Fruit fly (Drosophila melanogaster) whole organism, embryonic: ENCODE data around the gene CG13679.

Experiments
- Adf1 ChIP-seq: fragments of 200-800 bp; sonication (Bioruptor generic); IDR thresholded peaks from 2 replicates; pipeline ENCODE4 v1.3.6; 2022; ENCODE audit warnings: missing biosample characterization, missing genetic modification characterization
- Aef1 ChIP-seq: fragments of 200-800 bp; sonication (Bioruptor generic); IDR thresholded peaks from 3 replicates; pipeline ENCODE4 v1.3.6; 2022; ENCODE audit warnings: missing biosample characterization, missing genetic modification characterization
- B-H2 ChIP-seq: fragments of 200-800 bp; sonication (Bioruptor generic); optimal IDR thresholded peaks from 2 replicates; lab custom pipeline; 2018; ENCODE audit warnings: missing biosample characterization, mild to moderate bottlenecking, missing genetic modification characterization
- CG10274 ChIP-seq: fragments of 200-800 bp; sonication (Bioruptor generic); optimal IDR thresholded peaks from 3 replicates; lab custom pipeline; 2017; ENCODE audit warnings: missing biosample characterization, mild to moderate bottlenecking, missing genetic modification characterization
- CG10431 ChIP-seq: fragments of 200-800 bp; sonication (Bioruptor generic); optimal IDR thresholded peaks from 3 replicates; lab custom pipeline; 2018; ENCODE audit warnings: missing biosample characterization, mild to moderate bottlenecking, missing genetic modification characterization
- CG11398 ChIP-seq: fragments of 200-800 bp; sonication (Bioruptor generic); optimal IDR thresholded peaks from 2 replicates; lab custom pipeline; 2016; ENCODE audit warnings: missing biosample characterization, missing genetic modification characterization
- CG12391 ChIP-seq: fragments of 200-800 bp; sonication (Bioruptor generic); optimal IDR thresholded peaks from 3 replicates; lab custom pipeline; 2018; ENCODE audit warnings: missing biosample characterization, mild to moderate bottlenecking, missing genetic modification characterization, moderate library complexity
- CG12659 ChIP-seq: fragments of 200-800 bp; sonication (Bioruptor generic); optimal IDR thresholded peaks from 3 replicates; lab custom pipeline; 2017; ENCODE audit warnings: mild to moderate bottlenecking, missing biosample characterization, missing genetic modification reagents, missing genetic modification characterization
- CG14441 ChIP-seq: fragments of 200-800 bp; sonication (Bioruptor generic); IDR thresholded peaks from 2 replicates; pipeline ENCODE4 v1.3.6; 2022; ENCODE audit warnings: missing biosample characterization, missing genetic modification characterization
- CG18262 ChIP-seq: fragments of 200-800 bp; optimal IDR thresholded peaks from 3 replicates; lab custom pipeline; 2019; ENCODE audit warnings: missing biosample characterization, mild to moderate bottlenecking, missing genetic modification characterization, moderate library complexity
- CG18619 ChIP-seq: fragments of 200-800 bp; sonication (Bioruptor generic); optimal IDR thresholded peaks from 3 replicates; lab custom pipeline; 2017; ENCODE audit warnings: missing biosample characterization, mild to moderate bottlenecking, missing genetic modification characterization
- CG2199 ChIP-seq: fragments of 200-800 bp; sonication (Bioruptor generic); IDR thresholded peaks from 3 replicates; pipeline ENCODE4 v1.3.6; 2022; ENCODE audit warnings: missing biosample characterization, missing genetic modification characterization
- CG31365 ChIP-seq: fragments of 200-800 bp; sonication (Bioruptor generic); optimal IDR thresholded peaks from 2 replicates; lab custom pipeline; 2018; ENCODE audit warnings: missing biosample characterization, mild to moderate bottlenecking, missing genetic modification characterization
- CG3407 ChIP-seq: fragments of 200-800 bp; sonication (Bioruptor generic); optimal IDR thresholded peaks from 2 replicates; lab custom pipeline; 2018; ENCODE audit warnings: missing biosample characterization, mild to moderate bottlenecking, missing genetic modification characterization
- CG34224 ChIP-seq: fragments of 200-800 bp; sonication (Bioruptor generic); IDR thresholded peaks from 3 replicates; pipeline ENCODE4 v1.3.6; 2022; ENCODE audit warnings: missing biosample characterization, missing genetic modification characterization; ENCODE audit not compliant: partially characterized antibody
- CG5180 ChIP-seq: fragments of 200-800 bp; sonication (Bioruptor generic); optimal IDR thresholded peaks from 3 replicates; lab custom pipeline; 2017; ENCODE audit warnings: missing biosample characterization, missing genetic modification characterization, mild to moderate bottlenecking, moderate library complexity, missing genetic modification reagents
- CG8765 ChIP-seq: fragments of 200-800 bp; sonication (Bioruptor generic); IDR thresholded peaks from 2 replicates; pipeline ENCODE4 v1.3.6; 2022; ENCODE audit warnings: missing biosample characterization, missing genetic modification characterization
- CG9817 ChIP-seq: fragments of 200-800 bp; sonication (Bioruptor generic); optimal IDR thresholded peaks from 2 replicates; lab custom pipeline; 2018; ENCODE audit warnings: missing biosample characterization, mild to moderate bottlenecking, missing genetic modification characterization, moderate library complexity
- CrebB ChIP-seq: fragments of 200-800 bp; sonication (Bioruptor generic); optimal IDR thresholded peaks from 3 replicates; lab custom pipeline; 2018; ENCODE audit warnings: missing biosample characterization, mild to moderate bottlenecking, missing genetic modification characterization
- D19A ChIP-seq: fragments of 200-800 bp; optimal IDR thresholded peaks from 3 replicates; lab custom pipeline; 2019; ENCODE audit warnings: missing biosample characterization, mild to moderate bottlenecking, missing genetic modification characterization, moderate library complexity
- D19B ChIP-seq: fragments of 200-800 bp; sonication (Bioruptor generic); optimal IDR thresholded peaks from 2 replicates; lab custom pipeline; 2017; ENCODE audit warnings: missing biosample characterization, mild to moderate bottlenecking, missing genetic modification characterization
- Dip2 ChIP-seq: fragments of 200-800 bp; sonication (Bioruptor generic); IDR thresholded peaks from 2 replicates; pipeline ENCODE4 v1.3.6; 2022; ENCODE audit warnings: missing biosample characterization, missing genetic modification characterization
- Dp ChIP-seq: fragments of 200-800 bp; sonication (Bioruptor generic); optimal IDR thresholded peaks from 2 replicates; lab custom pipeline; 2018; ENCODE audit warnings: missing biosample characterization, mild to moderate bottlenecking, missing genetic modification characterization, moderate library complexity
- GATAe ChIP-seq: fragments of 200-800 bp; sonication (Bioruptor generic); conservative IDR thresholded peaks from 2 replicates; pipeline ENCODE4 v1.3.6; 2022; ENCODE audit warnings: missing biosample characterization, missing genetic modification characterization
- HmgZ ChIP-seq: fragments of 200-800 bp; sonication (Bioruptor generic); optimal IDR thresholded peaks from 2 replicates; lab custom pipeline; 2018; ENCODE audit warnings: missing biosample characterization, mild to moderate bottlenecking, missing genetic modification characterization
- Ptx1 ChIP-seq: fragments of 200-800 bp; sonication (Bioruptor generic); IDR thresholded peaks from 2 replicates; pipeline ENCODE4 v1.3.6; 2022; ENCODE audit warnings: missing biosample characterization, missing genetic modification characterization
- Scr ChIP-seq: fragments of 200-800 bp; sonication (Bioruptor generic); IDR thresholded peaks from 2 replicates; pipeline ENCODE4 v1.3.6; 2022; ENCODE audit warnings: missing biosample characterization, missing genetic modification characterization; ENCODE audit not compliant: partially characterized antibody
- Sin3A ChIP-seq: fragments of >200 bp; optimal IDR thresholded peaks from 2 replicates; lab custom pipeline; 2018
- Spps ChIP-seq: fragments of 200-800 bp; sonication (Bioruptor generic); optimal IDR thresholded peaks from 2 replicates; lab custom pipeline; 2018; ENCODE audit warnings: missing biosample characterization, mild to moderate bottlenecking, missing genetic modification characterization
- YL-1 ChIP-seq: fragments of 200-800 bp; sonication (Bioruptor generic); optimal IDR thresholded peaks from 3 replicates; lab custom pipeline; 2017; ENCODE audit warnings: missing biosample characterization, mild to moderate bottlenecking, missing genetic modification characterization
- bab2 ChIP-seq: fragments of 200-800 bp; sonication (Bioruptor generic); optimal IDR thresholded peaks from 2 replicates; lab custom pipeline; 2016; ENCODE audit warnings: missing biosample characterization, missing genetic modification characterization
- bcd ChIP-seq: fragments of 200-800 bp; sonication (Bioruptor generic); optimal IDR thresholded peaks from 2 replicates; lab custom pipeline; 2017; ENCODE audit warnings: missing biosample characterization, mild to moderate bottlenecking, missing genetic modification characterization
- bigmax ChIP-seq: fragments of 200-800 bp; sonication (Bioruptor generic); optimal IDR thresholded peaks from 2 replicates; lab custom pipeline; 2018; ENCODE audit warnings: missing biosample characterization, mild to moderate bottlenecking, missing genetic modification characterization
- chinmo ChIP-seq: fragments of 200-800 bp; sonication (Bioruptor generic); IDR thresholded peaks from 4 replicates; pipeline ENCODE4 v1.3.6; 2022; ENCODE audit warnings: missing biosample characterization, missing genetic modification characterization; ENCODE audit not compliant: partially characterized antibody
- ems ChIP-seq: fragments of 200-800 bp; sonication (Bioruptor generic); optimal IDR thresholded peaks from 3 replicates; lab custom pipeline; 2016; ENCODE audit warnings: missing biosample characterization, missing genetic modification characterization
- hb ChIP-seq: fragments of 200-800 bp; sonication (Bioruptor generic); IDR thresholded peaks from 3 replicates; pipeline ENCODE4 v1.3.6; 2022; ENCODE audit warnings: missing biosample characterization, missing genetic modification characterization; ENCODE audit not compliant: partially characterized antibody
- her ChIP-seq: fragments of 200-800 bp; sonication (Bioruptor generic); optimal IDR thresholded peaks from 2 replicates; lab custom pipeline; 2016; ENCODE audit warnings: missing biosample characterization, missing genetic modification characterization
- inv ChIP-seq: fragments of 200-800 bp; sonication (Bioruptor generic); IDR thresholded peaks from 2 replicates; pipeline ENCODE4 v1.3.6; 2022; ENCODE audit warnings: missing biosample characterization, missing genetic modification characterization; ENCODE audit not compliant: partially characterized antibody
- jigr1 ChIP-seq: fragments of 200-800 bp; sonication (Bioruptor generic); IDR thresholded peaks from 3 replicates; pipeline ENCODE4 v1.3.6; 2022; ENCODE audit warnings: missing biosample characterization, missing genetic modification characterization
- lmd ChIP-seq: fragments of 200-800 bp; sonication (Bioruptor generic); IDR thresholded peaks from 2 replicates; pipeline ENCODE4 v1.3.6; 2022; ENCODE audit warnings: missing biosample characterization, missing genetic modification characterization
- prd ChIP-seq, 3 experiments: fragments of >200 bp in 2 of 3; fragments of 200-800 bp in 1 of 3; sonication (Bioruptor generic) in 1 of 3; optimal IDR thresholded peaks in 2 of 3; IDR thresholded peaks in 1 of 3; 2 replicates in 2 of 3; 3 replicates in 1 of 3; pipeline versions ENCODE4 v1.3.6 to Lab custom; 2017 to 2022; ENCODE audit warnings: missing biosample characterization in 1 of 3, missing genetic modification characterization in 1 of 3
- run ChIP-seq: fragments of 200-800 bp; sonication (Bioruptor generic); optimal IDR thresholded peaks from 3 replicates; lab custom pipeline; 2018; ENCODE audit warnings: missing biosample characterization, mild to moderate bottlenecking, missing genetic modification characterization
- salm ChIP-seq: fragments of 200-800 bp; sonication (Bioruptor generic); optimal IDR thresholded peaks from 2 replicates; lab custom pipeline; 2018; ENCODE audit warnings: missing biosample characterization, mild to moderate bottlenecking, missing genetic modification characterization
- sim ChIP-seq: fragments of 200-800 bp; sonication (Bioruptor generic); IDR thresholded peaks from 2 replicates; pipeline ENCODE4 v1.3.6; 2022; ENCODE audit warnings: missing biosample characterization, missing genetic modification characterization
- sr ChIP-seq: fragments of 200-800 bp; sonication (Bioruptor generic); IDR thresholded peaks from 3 replicates; pipeline ENCODE4 v1.3.6; 2022; ENCODE audit warnings: missing biosample characterization, missing genetic modification characterization
- ssp ChIP-seq: fragments of 200-800 bp; sonication (Bioruptor generic); IDR thresholded peaks from 2 replicates; pipeline ENCODE4 v1.3.6; 2022; ENCODE audit warnings: missing biosample characterization, missing genetic modification characterization
- ttk ChIP-seq: fragments of 200-800 bp; sonication (Bioruptor generic); IDR thresholded peaks from 2 replicates; pipeline ENCODE4 v2.1.2; 2022; ENCODE audit warnings: missing biosample characterization, missing genetic modification characterization
- wdn ChIP-seq: fragments of 200-800 bp; sonication (Bioruptor generic); IDR thresholded peaks from 2 replicates; pipeline ENCODE4 v1.3.6; 2022; ENCODE audit warnings: missing biosample characterization, missing genetic modification characterization

Gene CG13679

DNA sequence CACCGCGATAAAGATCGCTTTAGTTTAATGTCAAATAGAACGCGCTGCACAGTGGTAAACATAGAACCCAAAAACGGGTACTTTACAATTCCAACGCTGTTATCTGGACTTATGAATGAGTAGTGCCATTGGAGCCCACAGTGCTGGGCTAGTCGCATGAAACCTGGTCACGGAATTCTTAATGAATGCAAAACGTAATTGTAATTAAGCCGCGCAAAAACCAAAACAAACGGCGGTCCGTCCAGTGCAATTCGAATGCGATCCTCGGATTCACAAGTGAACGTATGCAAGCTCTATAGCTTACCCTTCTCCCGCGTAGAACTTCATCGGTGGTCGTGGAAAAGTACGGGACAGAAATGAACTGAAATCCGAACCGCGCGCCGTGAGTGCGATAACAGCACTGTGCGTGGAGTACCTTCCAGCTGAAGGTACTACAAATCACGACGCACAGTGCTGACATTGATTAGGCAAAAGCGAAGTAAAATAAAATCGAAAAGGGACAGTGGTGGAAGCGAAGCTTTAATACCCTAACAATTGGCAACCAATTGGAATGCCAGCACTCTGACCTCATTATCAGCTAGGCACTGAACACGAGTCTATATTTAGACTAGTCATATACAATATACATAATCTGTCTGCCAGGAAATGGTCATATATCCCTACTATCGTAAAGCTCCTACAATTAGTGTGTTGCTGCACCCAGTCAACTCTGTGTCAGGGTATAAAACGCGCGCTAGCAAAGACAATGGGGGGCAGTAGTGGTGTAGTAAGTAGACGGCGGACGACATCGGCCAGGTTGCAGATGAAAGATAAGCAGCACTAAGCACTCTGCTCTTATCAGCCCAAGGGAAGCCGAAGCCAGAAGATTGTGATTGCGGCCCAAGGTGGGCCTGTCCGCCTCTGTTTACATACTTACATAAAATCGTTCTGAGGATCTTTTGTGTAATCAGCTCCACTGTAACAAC, 17.0 kb upstream of the CG13679 start (continued):
- TF ChIP-seq GATAe (GFP tag; lab: Robert Waterston, UW) (peak; percentile 71; the same call in 1 of the 2 replicates), CG31365 (no peak), bab2 (GFP tag; lab: Kevin White, UChicago) (peak; percentile 37), inv (GFP tag; lab: Robert Waterston, UW) (no peak), CG10274 (peak; percentile 8), HmgZ (tag; lab: Kevin White, UChicago) (no peak), CG11398 (GFP tag; lab: Kevin White, UChicago) (peak; percentile 46), Ptx1 (peak; percentile 74), prd (optimal IDR thresholded peaks at IDR 0.05; lab: Kevin White, UChicago) (no peak), prd (GFP tag; IDR thresholded peaks at IDR 0.05; lab: Robert Waterston, UW) (peak; percentile 60), Dip2 (GFP tag; lab: Robert Waterston, UW) (no peak), D19B (GFP tag; lab: Kevin White, UChicago) (peak; percentile 80), Adf1 (GFP tag; lab: Robert Waterston, UW) (no peak), bigmax (GFP tag; lab: Kevin White, UChicago) (no peak), salm (tag; lab: Kevin White, UChicago) (no peak), CG12659 (GFP tag; lab: Kevin White, UChicago) (peak; percentile 33), run (tag; lab: Kevin White, UChicago) (no peak), jigr1 (GFP tag; lab: Robert Waterston, UW) (no peak), Aef1 (GFP tag; lab: Robert Waterston, UW) (peak; percentile 51), ssp (GFP tag; lab: Robert Waterston, UW) (no peak), sim (GFP tag; lab: Robert Waterston, UW) (no peak), sr (no peak), CG2199 (no peak), CG3407 (no peak), CG14441 (GFP tag; lab: Robert Waterston, UW) (peak; percentile 60), ttk (no peak), her (GFP tag; lab: Kevin White, UChicago) (peak; percentile 2), CG18262 (tag; lab: Kevin White, UChicago) (peak; percentile 31), YL-1 (GFP tag; lab: Kevin White, UChicago) (no peak), Spps (tag; lab: Kevin White, UChicago) (no peak), CG34224 (GFP tag; lab: Robert Waterston, UW) (0 out of 3 replicates have a peak, but pooled peaks have one; percentile 15), CG8765 (GFP tag; lab: Robert Waterston, UW) (no peak), chinmo (GFP tag; lab: Robert Waterston, UW) (0 out of 4 replicates have a peak, but pooled peaks have one; percentile 41), wdn (no peak), B-H2 (GFP tag; lab: Kevin White, UChicago) (no peak), bcd (GFP tag; lab: Kevin White, UChicago) (peak; percentile 34), CG5180 (GFP tag; lab: Kevin White, UChicago) (peak; percentile 12), hb (no peak), D19A (tag; lab: Kevin White, UChicago) (peak; percentile 100), Sin3A (no peak), CG10431 (GFP tag; lab: Kevin White, UChicago) (no peak), CG18619 (GFP tag; lab: Kevin White, UChicago) (no peak), Dp (GFP tag; lab: Kevin White, UChicago) (no peak), CG12391 (tag; lab: Kevin White, UChicago) (peak; percentile 55), ems (peak; percentile 18), Scr (GFP tag; lab: Robert Waterston, UW) (0 out of 2 replicates have a peak, but pooled peaks have one; percentile 13), CG9817 (tag; lab: Kevin White, UChicago) (peak; percentile 47), lmd (GFP tag; lab: Robert Waterston, UW) (peak; percentile 63), CrebB (peak; percentile 48)
